Worm (Caenorhabditis elegans): Measurements from ENCODE around the gene Y39A3B.8.
A peak's percentile ranks its signal among the peaks of the same experiment; 100 is the strongest.

The Y39A3B.8 gene

DNA sequence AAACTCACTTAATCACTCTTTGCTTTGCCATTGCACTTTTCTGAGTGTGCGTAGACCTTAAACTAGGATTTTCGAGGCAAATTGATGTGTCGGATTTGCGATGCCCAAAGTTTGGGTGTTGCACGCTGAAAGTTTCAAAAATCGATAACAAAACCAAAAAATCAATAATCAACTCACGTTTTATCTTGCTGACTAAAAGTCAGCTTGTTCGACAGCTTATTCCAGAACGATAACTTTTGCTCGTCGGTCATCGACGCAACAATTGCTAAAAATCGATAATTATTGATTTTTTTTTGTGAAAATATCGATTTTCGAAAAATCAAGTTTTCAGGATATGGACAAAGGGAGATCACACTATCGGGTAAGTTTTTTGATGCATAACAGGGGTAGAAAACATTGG, 24.8 kb downstream of the Y39A3B.8 start:
- TF ChIP-seq ref-1 (GFP tag; conservative IDR thresholded peaks at IDR 0.05): no peak
- TF ChIP-seq T22C8.4 (GFP tag; IDR thresholded peaks at IDR 0.05): peak; percentile 72

DNA sequence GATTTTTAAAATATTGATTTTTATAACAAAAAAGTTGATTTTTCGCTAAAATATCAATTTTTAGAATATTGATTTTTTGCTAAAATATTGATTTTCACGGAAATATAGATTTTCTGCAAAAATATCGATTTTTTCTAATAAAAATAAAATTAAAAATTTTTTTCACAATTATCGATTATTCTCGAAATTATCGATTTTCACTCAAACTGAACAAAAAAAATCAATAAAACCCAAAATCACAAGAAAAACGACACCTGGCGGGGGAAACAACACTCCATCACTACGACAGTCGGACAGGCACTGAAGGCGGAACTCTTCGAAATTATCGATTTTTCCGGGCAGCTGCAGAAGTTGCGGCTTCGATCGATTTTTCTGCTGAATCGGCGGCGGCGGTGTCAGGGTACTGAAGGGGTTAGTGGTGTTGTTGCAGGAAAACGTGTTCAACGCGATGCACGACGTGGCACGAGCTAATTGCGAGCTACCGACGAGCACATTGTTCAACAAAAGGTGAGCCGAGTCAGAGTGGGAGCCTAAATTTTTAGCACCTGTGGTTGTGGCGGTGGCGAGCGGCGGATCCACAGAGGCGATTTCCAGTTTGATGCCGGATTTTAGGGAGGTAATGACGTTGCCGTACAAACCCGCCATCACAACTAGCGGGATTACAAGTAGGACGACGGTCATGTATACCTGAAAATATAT, 25.5 kb downstream of the Y39A3B.8 start:
- TF ChIP-seq cog-1 (tag; optimal IDR thresholded peaks at IDR 0.05): no peak
- no peak for TF ChIP-seq tab-1 (GFP tag; IDR thresholded peaks at IDR 0.05)
- TF ChIP-seq T22C8.4 (GFP tag; IDR thresholded peaks at IDR 0.05): peak; percentile 70

DNA sequence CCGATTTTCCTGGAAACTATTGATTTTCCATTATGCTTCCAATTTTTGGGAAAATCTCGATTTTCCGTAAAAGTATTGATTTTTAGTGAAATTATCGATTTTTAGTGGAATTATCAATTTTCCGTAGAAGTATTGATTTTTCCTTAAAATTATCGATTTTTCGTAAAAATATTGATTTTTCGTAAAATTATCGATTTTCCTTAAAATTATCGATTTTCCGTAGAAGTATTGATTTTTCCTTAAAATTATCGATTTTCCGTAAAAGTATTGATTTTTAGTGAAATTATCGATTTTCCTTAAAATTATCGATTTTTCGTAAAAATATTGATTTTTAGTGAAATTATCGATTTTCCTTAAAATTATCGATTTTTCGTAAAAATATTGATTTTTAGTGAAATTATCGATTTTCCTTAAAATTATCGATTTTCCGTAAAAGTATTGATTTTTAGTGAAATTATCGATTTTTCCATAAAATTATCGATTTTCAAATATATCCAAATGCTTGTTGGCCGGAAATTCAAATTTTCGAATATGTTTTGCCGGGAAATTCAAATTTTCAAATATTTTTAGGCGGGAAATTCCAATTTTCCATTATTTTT, 26.2 kb downstream of the Y39A3B.8 start:
- peak; percentile 98 for TF ChIP-seq T22C8.4 (GFP tag; IDR thresholded peaks at IDR 0.05)

DNA sequence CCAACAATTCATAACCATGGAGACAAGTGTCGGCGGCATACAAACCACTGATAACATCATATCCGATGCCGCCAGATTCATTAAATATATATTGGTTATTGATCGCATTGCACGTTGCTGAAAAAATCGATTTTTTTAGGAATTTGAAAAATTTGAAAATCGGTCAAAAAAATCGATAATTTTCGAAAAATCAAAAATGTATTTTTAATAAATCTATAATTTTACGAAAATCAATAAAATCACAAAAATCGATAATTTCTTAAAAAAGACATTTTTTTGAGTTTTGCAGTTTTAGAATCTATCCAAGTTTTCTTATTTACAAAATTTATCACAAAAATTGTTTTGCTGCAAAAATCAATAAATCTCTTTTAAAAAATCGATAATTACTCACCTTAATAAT, 27.7 kb downstream of the Y39A3B.8 start:
- TF ChIP-seq ztf-29 (GFP tag; IDR thresholded peaks at IDR 0.05): no peak
- TF ChIP-seq med-1 (GFP tag; optimal IDR thresholded peaks at IDR 0.05; ENCODE audit: insufficient read depth): no peak
- TF ChIP-seq T22C8.4 (GFP tag; IDR thresholded peaks at IDR 0.05): peak; percentile 76
- no peak for TF ChIP-seq cog-1 (tag; optimal IDR thresholded peaks at IDR 0.05)
- TF ChIP-seq flt-1 (GFP tag; IDR thresholded peaks at IDR 0.05): no peak

DNA sequence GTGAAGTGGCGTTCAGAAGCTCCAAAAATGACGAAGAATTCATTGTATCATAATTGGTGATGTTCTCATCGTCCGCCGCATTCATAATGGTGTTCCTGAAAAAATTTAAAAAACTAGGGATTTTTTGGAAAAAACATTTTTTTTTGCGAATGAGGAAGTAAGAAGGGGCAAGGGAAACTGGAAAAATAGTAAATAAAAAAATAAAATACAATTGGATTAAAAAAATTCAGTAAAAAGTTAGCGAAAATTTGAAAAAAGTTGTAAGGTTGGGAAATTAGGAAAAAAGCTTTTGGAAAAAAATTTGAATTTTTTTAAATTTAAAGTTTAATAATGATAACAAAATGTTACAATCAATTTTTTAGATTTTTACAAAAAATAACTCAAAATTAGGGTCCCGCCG, 33.7 kb downstream of the Y39A3B.8 start, which contains the start of gene ckr-2:
Gene ckr-2 (minus strand): TSS at position 101 of the 400 bp plus-strand sequence.
- TF ChIP-seq ref-1 (GFP tag; conservative IDR thresholded peaks at IDR 0.05) (no peak), ztf-23 (GFP tag; IDR thresholded peaks at IDR 0.05) (no peak), ztf-29 (GFP tag; IDR thresholded peaks at IDR 0.05) (no peak), tab-1 (GFP tag; IDR thresholded peaks at IDR 0.05) (no peak), flt-1 (GFP tag; IDR thresholded peaks at IDR 0.05) (no peak), cog-1 (tag; optimal IDR thresholded peaks at IDR 0.05) (no peak), klf-2 (GFP tag; conservative IDR thresholded peaks at IDR 0.05) (no peak), T22C8.4 (GFP tag; IDR thresholded peaks at IDR 0.05) (no peak), med-1 (GFP tag; optimal IDR thresholded peaks at IDR 0.05; ENCODE audit: insufficient read depth) (no peak)

DNA sequence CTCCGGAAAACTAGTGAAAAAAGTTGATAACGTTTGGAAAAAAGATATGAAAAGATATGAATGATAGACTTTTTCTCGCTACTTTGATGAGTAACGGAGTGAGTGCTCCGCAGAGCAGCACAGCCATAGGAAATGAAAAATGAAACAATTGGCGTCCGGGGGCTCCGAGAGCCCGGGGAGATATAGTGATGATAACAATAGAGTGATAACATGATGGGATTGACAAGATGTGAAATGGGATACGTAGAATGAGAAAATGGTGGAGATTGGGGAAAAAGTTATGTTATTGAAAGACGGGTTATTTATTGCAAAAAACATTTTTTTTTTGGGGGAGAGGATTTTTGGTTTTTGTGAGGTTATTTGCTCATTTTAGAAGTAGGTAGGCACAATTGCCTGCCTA, 39.7 kb downstream of the Y39A3B.8 start:
- no peak for TF ChIP-seq T22C8.4 (GFP tag; IDR thresholded peaks at IDR 0.05)
- TF ChIP-seq ref-1 (GFP tag; conservative IDR thresholded peaks at IDR 0.05): no peak
- TF ChIP-seq cog-1 (tag; optimal IDR thresholded peaks at IDR 0.05): no peak
- TF ChIP-seq ztf-29 (GFP tag; IDR thresholded peaks at IDR 0.05): no peak
- no peak for TF ChIP-seq med-1 (GFP tag; optimal IDR thresholded peaks at IDR 0.05; ENCODE audit: insufficient read depth)
- no peak for TF ChIP-seq klf-2 (GFP tag; conservative IDR thresholded peaks at IDR 0.05)
- TF ChIP-seq flt-1 (GFP tag; IDR thresholded peaks at IDR 0.05): no peak

DNA sequence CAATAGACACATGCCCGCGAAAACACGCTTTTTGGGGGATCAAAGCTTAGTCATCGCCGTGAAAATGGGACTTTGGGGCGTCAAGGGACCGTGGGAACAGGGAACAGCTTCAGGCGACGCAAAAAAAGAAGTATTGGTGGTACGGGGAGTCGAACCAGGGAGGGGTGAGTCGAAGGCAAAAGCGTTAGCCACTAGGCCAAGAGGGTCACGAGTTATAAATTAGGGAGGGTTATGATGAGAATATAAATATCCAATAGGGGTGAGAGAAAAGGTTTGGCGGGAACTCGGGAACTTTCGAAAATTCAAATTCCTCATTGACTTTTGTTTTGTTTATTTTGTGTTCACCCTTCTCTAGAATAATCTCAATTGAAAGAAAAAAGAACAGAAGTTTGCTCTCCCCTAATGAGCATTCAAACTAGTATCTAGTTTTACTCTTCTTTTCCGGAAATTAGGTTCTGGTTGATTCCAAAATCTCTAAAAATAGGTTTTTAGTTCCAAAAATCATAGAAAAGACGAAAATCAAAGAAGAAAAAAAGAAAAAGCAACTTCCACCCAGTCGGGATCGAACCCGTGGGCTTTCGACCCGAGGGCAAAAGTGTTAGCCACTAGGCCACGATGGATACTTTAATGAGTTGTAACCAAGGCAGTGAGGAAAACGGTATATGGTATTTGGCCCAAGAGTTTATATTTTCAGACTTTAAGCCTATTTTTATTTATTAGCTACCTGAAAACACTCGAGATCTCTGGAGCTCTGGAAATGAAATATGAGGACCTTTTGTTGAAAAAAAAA, 43.2 kb downstream of the Y39A3B.8 start:
- no peak for TF ChIP-seq med-1 (GFP tag; optimal IDR thresholded peaks at IDR 0.05; ENCODE audit: insufficient read depth)
- no peak for TF ChIP-seq T22C8.4 (GFP tag; IDR thresholded peaks at IDR 0.05)
- peak; percentile 57; the same call in 1 of the 2 replicates for TF ChIP-seq tab-1 (GFP tag; IDR thresholded peaks at IDR 0.05)
- TF ChIP-seq ref-1 (GFP tag; conservative IDR thresholded peaks at IDR 0.05): no peak
- 0 out of 2 replicates have a peak, but pooled peaks have one; percentile 24 for TF ChIP-seq flt-1 (GFP tag; IDR thresholded peaks at IDR 0.05)
- no peak for TF ChIP-seq ztf-29 (GFP tag; IDR thresholded peaks at IDR 0.05)
- no peak for TF ChIP-seq ztf-23 (GFP tag; IDR thresholded peaks at IDR 0.05)

DNA sequence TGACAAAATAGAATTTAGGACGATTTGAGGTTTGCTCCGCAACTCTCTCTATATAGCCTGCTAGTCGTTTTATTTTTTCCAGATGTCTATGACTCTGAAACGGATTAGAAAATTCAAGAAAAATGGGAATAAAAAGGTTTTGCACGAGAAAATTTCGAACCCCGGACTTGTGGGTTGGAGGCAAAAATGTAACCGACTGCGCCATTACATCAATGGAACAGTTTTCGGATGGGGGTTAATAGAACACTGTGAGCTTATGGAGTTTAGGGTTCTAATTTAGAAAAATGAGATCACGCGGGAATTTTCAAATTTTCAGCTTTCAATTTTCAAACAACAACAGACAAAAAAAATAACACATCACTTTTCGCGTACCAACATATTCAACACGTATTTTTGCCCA, 44.0 kb downstream of the Y39A3B.8 start:
- TF ChIP-seq flt-1 (GFP tag; IDR thresholded peaks at IDR 0.05) (no peak), klf-2 (GFP tag; conservative IDR thresholded peaks at IDR 0.05) (no peak), cog-1 (tag; optimal IDR thresholded peaks at IDR 0.05) (no peak), med-1 (GFP tag; optimal IDR thresholded peaks at IDR 0.05; ENCODE audit: insufficient read depth) (no peak), ref-1 (GFP tag; conservative IDR thresholded peaks at IDR 0.05) (no peak), ztf-29 (GFP tag; IDR thresholded peaks at IDR 0.05) (no peak), ztf-23 (GFP tag; IDR thresholded peaks at IDR 0.05) (no peak), T22C8.4 (GFP tag; IDR thresholded peaks at IDR 0.05) (no peak)

DNA sequence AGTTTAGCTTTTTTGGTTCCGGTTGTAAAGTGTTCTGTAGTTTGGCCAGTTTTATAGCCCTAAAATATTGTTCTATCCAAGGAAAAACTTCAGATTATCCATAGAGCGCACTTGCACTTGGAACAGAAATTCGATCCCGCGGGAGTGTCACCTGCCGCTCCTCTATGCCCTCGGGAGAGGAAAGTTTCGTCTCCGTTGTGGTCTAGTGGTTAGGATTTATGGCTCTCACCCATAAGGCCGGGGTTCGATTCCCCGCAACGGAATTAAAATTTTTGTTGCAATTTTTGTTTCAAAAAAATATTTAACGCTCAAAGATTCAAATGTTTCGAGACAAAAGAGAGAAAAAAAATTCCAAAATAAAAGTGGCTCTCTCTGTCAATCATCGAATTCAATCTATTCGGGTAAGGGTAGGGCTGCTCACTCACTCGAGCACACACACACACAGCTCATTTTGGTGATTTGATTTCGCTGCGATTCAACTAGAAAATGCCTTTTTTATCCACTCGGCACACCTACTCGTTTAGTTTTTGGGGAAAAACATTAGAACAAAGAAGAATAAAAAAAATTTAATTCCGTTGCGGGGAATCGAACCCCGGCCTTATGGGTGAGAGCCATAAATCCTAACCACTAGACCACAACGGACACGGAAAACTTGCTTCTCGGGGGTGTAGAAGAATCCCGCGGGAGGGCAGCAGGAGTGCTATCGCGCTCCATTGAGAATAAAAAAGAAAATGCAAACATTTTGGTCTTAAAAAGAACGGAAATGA, 44.7 kb downstream of the Y39A3B.8 start:
- TF ChIP-seq ztf-29 (GFP tag; IDR thresholded peaks at IDR 0.05) (0 out of 2 replicates have a peak, but pooled peaks have one; percentile 24), ref-1 (GFP tag; conservative IDR thresholded peaks at IDR 0.05) (no peak), tab-1 (GFP tag; IDR thresholded peaks at IDR 0.05) (peak; percentile 66; the same call in 1 of the 2 replicates), flt-1 (GFP tag; IDR thresholded peaks at IDR 0.05) (peak; percentile 68), klf-2 (GFP tag; conservative IDR thresholded peaks at IDR 0.05) (0 out of 2 replicates have a peak, but pooled peaks have one; percentile 26), T22C8.4 (GFP tag; IDR thresholded peaks at IDR 0.05) (peak; percentile 14; the same call in 1 of the 2 replicates), ztf-23 (GFP tag; IDR thresholded peaks at IDR 0.05) (0 out of 2 replicates have a peak, but pooled peaks have one; percentile 33), cog-1 (tag; optimal IDR thresholded peaks at IDR 0.05) (no peak)
